Worm (Caenorhabditis elegans): Measurements from ENCODE around the gene lgc-36.

ce11 chrV:11241580-11241979, 17.2 kb downstream of the lgc-36 start, which contains the start of gene pgap-1:
- TF ChIP-seq him-1 (tag; optimal IDR thresholded peaks at IDR 0.05) (no peak), W03F9.2 (tag; optimal IDR thresholded peaks at IDR 0.05) (no peak)

Data from whole organism, L4/young adult.